Fruit fly (Drosophila melanogaster) whole organism, embryonic: Measurements from ENCODE around the gene CG15912.

Experiments used
- Antp ChIP-seq: fragments of 200-800 bp; sonication (Bioruptor generic); optimal IDR thresholded peaks from 3 replicates; lab custom pipeline; 2016; ENCODE audit warnings: missing biosample characterization, missing genetic modification characterization
- Blimp-1 ChIP-seq: fragments of 200-800 bp; sonication (Bioruptor generic); optimal IDR thresholded peaks from 3 replicates; lab custom pipeline; 2018; ENCODE audit warnings: missing biosample characterization, missing genetic modification characterization, mild to moderate bottlenecking, moderate library complexity, missing genetic modification reagents
- BtbVII ChIP-seq: fragments of 200-800 bp; sonication (Bioruptor generic); optimal IDR thresholded peaks from 3 replicates; lab custom pipeline; 2017; ENCODE audit warnings: missing biosample characterization, mild to moderate bottlenecking, missing genetic modification characterization
- C15 ChIP-seq: fragments of 200-800 bp; sonication (Bioruptor generic); IDR thresholded peaks from 3 replicates; pipeline ENCODE4 v1.3.6; 2022; ENCODE audit warnings: missing biosample characterization, missing genetic modification characterization
- CG10979 ChIP-seq: fragments of 200-800 bp; sonication (Bioruptor generic); optimal IDR thresholded peaks from 2 replicates; lab custom pipeline; 2018; ENCODE audit warnings: missing biosample characterization, mild to moderate bottlenecking, missing genetic modification characterization, moderate library complexity
- CG15269 ChIP-seq: fragments of 200-800 bp; sonication (Bioruptor generic); optimal IDR thresholded peaks from 2 replicates; lab custom pipeline; 2018; ENCODE audit warnings: missing biosample characterization, mild to moderate bottlenecking, missing genetic modification characterization, moderate library complexity
- CG15514 ChIP-seq: fragments of 200-800 bp; sonication (Bioruptor generic); optimal IDR thresholded peaks from 3 replicates; lab custom pipeline; 2017; ENCODE audit warnings: missing biosample characterization, missing genetic modification characterization, mild to moderate bottlenecking, moderate library complexity, missing genetic modification reagents
- CG15601 ChIP-seq: fragments of 200-800 bp; sonication (Bioruptor generic); optimal IDR thresholded peaks from 3 replicates; lab custom pipeline; 2019; ENCODE audit warnings: missing biosample characterization, mild to moderate bottlenecking, missing genetic modification characterization, moderate library complexity
- CG17328 ChIP-seq: fragments of 200-800 bp; sonication (Bioruptor generic); IDR thresholded peaks from 2 replicates; pipeline ENCODE4 v1.3.6; 2022; ENCODE audit warnings: missing biosample characterization, missing genetic modification characterization
- CG17361 ChIP-seq: fragments of 200-800 bp; sonication (Bioruptor generic); IDR thresholded peaks from 3 replicates; pipeline ENCODE4 v1.3.6; 2022; ENCODE audit warnings: missing biosample characterization, missing genetic modification characterization
- CG1832 ChIP-seq: fragments of 200-800 bp; sonication (Bioruptor generic); optimal IDR thresholded peaks from 2 replicates; lab custom pipeline; 2017; ENCODE audit warnings: missing biosample characterization, mild to moderate bottlenecking, missing genetic modification characterization, inconsistent platforms
- CG2129 ChIP-seq: fragments of 200-800 bp; sonication (Bioruptor generic); IDR thresholded peaks from 2 replicates; pipeline ENCODE4 v1.3.6; 2022; ENCODE audit warnings: missing biosample characterization, missing genetic modification characterization; ENCODE audit not compliant: partially characterized antibody
- CG4282 ChIP-seq: fragments of 200-800 bp; sonication (Bioruptor generic); optimal IDR thresholded peaks from 2 replicates; lab custom pipeline; 2016; ENCODE audit warnings: missing biosample characterization, missing genetic modification characterization
- CG4404 ChIP-seq: fragments of 200-800 bp; sonication (Bioruptor generic); IDR thresholded peaks from 2 replicates; pipeline ENCODE4 v1.3.6; 2022; ENCODE audit warnings: missing biosample characterization, missing genetic modification characterization
- CG7839 ChIP-seq: fragments of 200-800 bp; sonication (Bioruptor generic); optimal IDR thresholded peaks from 3 replicates; lab custom pipeline; 2018; ENCODE audit warnings: missing biosample characterization, mild to moderate bottlenecking, missing genetic modification characterization, moderate library complexity
- CG8089 ChIP-seq: fragments of 200-800 bp; sonication (Bioruptor generic); optimal IDR thresholded peaks from 3 replicates; lab custom pipeline; 2016; ENCODE audit warnings: missing biosample characterization, missing genetic modification characterization
- CG8478 ChIP-seq: fragments of >200 bp; optimal IDR thresholded peaks from 2 replicates; lab custom pipeline; 2018
- CG9727 ChIP-seq: fragments of 200-800 bp; sonication (Bioruptor generic); optimal IDR thresholded peaks from 3 replicates; lab custom pipeline; 2017; ENCODE audit warnings: missing biosample characterization, mild to moderate bottlenecking, missing genetic modification characterization
- CTCF ChIP-seq: fragments of 200-800 bp; sonication (Bioruptor generic); optimal IDR thresholded peaks from 2 replicates; lab custom pipeline; 2017; ENCODE audit warnings: missing biosample characterization, mild to moderate bottlenecking, missing genetic modification characterization, moderate library complexity
- D19B ChIP-seq: fragments of 200-800 bp; sonication (Bioruptor generic); optimal IDR thresholded peaks from 2 replicates; lab custom pipeline; 2017; ENCODE audit warnings: missing biosample characterization, mild to moderate bottlenecking, missing genetic modification characterization
- Gsc ChIP-seq: fragments of 200-800 bp; sonication (Bioruptor generic); IDR thresholded peaks from 2 replicates; pipeline ENCODE4 v1.3.6; 2022; ENCODE audit warnings: missing biosample characterization, missing genetic modification characterization
- Kr ChIP-seq: fragments of 200-800 bp; sonication (Bioruptor generic); optimal IDR thresholded peaks from 2 replicates; lab custom pipeline; 2017; ENCODE audit warnings: missing biosample characterization, mild to moderate bottlenecking, missing genetic modification characterization
- Med ChIP-seq: fragments of 200-800 bp; sonication (Bioruptor generic); peaks from one replicate; lab custom pipeline; 2016; ENCODE audit warnings: missing biosample characterization, missing genetic modification characterization, mild to moderate bottlenecking, inconsistent platforms, moderate library complexity
- Trl ChIP-seq, 3 experiments: fragments of >200 bp in 2 of 3; fragments of 200-800 bp in 1 of 3; sonication (Bioruptor generic) in 1 of 3; optimal IDR thresholded peaks; 2 replicates in 1 of 3; 3 replicates in 2 of 3; lab custom pipeline; 2016 to 2017; ENCODE audit warnings: missing biosample characterization in 1 of 3, missing genetic modification characterization in 1 of 3
- croc ChIP-seq: fragments of 200-800 bp; sonication (Bioruptor generic); conservative IDR thresholded peaks from 3 replicates; pipeline ENCODE4 v1.3.6; 2022; ENCODE audit warnings: missing biosample characterization, missing genetic modification characterization
- dmrt11E ChIP-seq: fragments of 200-800 bp; sonication (Bioruptor generic); optimal IDR thresholded peaks from 3 replicates; lab custom pipeline; 2018; ENCODE audit warnings: missing biosample characterization, mild to moderate bottlenecking, missing genetic modification characterization, moderate library complexity
- dmrt99B ChIP-seq: fragments of 200-800 bp; sonication (Bioruptor generic); optimal IDR thresholded peaks from 2 replicates; lab custom pipeline; 2018; ENCODE audit warnings: missing biosample characterization, mild to moderate bottlenecking, missing genetic modification characterization, moderate library complexity
- eyg ChIP-seq: fragments of 200-800 bp; sonication (Bioruptor generic); optimal IDR thresholded peaks from 3 replicates; lab custom pipeline; 2016; ENCODE audit warnings: missing biosample characterization, missing genetic modification characterization
- grn ChIP-seq: fragments of 200-800 bp; sonication (Bioruptor generic); optimal IDR thresholded peaks from 3 replicates; lab custom pipeline; 2017; ENCODE audit warnings: missing biosample characterization, missing genetic modification characterization
- mam ChIP-seq: fragments of 200-800 bp; sonication (Bioruptor generic); optimal IDR thresholded peaks from 3 replicates; lab custom pipeline; 2016; ENCODE audit warnings: missing biosample characterization, missing genetic modification characterization
- nau ChIP-seq: fragments of 200-800 bp; sonication (Bioruptor generic); optimal IDR thresholded peaks from 3 replicates; lab custom pipeline; 2017; ENCODE audit warnings: missing biosample characterization, mild to moderate bottlenecking, missing genetic modification characterization, missing genetic modification reagents
- oc ChIP-seq: fragments of 200-800 bp; sonication (Bioruptor generic); optimal IDR thresholded peaks from 2 replicates; lab custom pipeline; 2018; ENCODE audit warnings: missing biosample characterization, mild to moderate bottlenecking, missing genetic modification characterization, moderate library complexity
- onecut ChIP-seq: fragments of 200-800 bp; sonication (Bioruptor generic); IDR thresholded peaks from 2 replicates; pipeline ENCODE4 v1.3.6; 2022; ENCODE audit warnings: missing biosample characterization, missing genetic modification characterization
- otp ChIP-seq: fragments of 200-800 bp; sonication (Bioruptor generic); IDR thresholded peaks from 3 replicates; pipeline ENCODE4, ENCODE4 v1.3.6; 2022; ENCODE audit warnings: missing biosample characterization, missing genetic modification characterization
- pan ChIP-seq, 4 experiments: fragments of >200 bp in 3 of 4; fragments of 200-800 bp in 1 of 4; sonication (Bioruptor generic) in 1 of 4; optimal IDR thresholded peaks in 3 of 4; IDR thresholded peaks in 1 of 4; 2 replicates each; pipeline versions ENCODE4 v1.3.6 to Lab custom; 2017 to 2022; ENCODE audit warnings: missing biosample characterization in 2 of 4, missing genetic modification characterization in 2 of 4, mixed read lengths in 1 of 4
- phol ChIP-seq: fragments of 200-800 bp; sonication (Bioruptor generic); optimal IDR thresholded peaks from 3 replicates; lab custom pipeline; 2018; ENCODE audit warnings: missing biosample characterization, mild to moderate bottlenecking, missing genetic modification characterization, moderate library complexity
- pita ChIP-seq: fragments of 200-800 bp; sonication (Bioruptor generic); optimal IDR thresholded peaks from 2 replicates; lab custom pipeline; 2017; ENCODE audit warnings: missing biosample characterization, mild to moderate bottlenecking, missing genetic modification characterization
- prd ChIP-seq, 3 experiments: fragments of >200 bp in 2 of 3; fragments of 200-800 bp in 1 of 3; sonication (Bioruptor generic) in 1 of 3; optimal IDR thresholded peaks in 2 of 3; IDR thresholded peaks in 1 of 3; 2 replicates in 2 of 3; 3 replicates in 1 of 3; pipeline versions ENCODE4 v1.3.6 to Lab custom; 2017 to 2022; ENCODE audit warnings: missing biosample characterization in 1 of 3, missing genetic modification characterization in 1 of 3
- pzg ChIP-seq: fragments of 200-800 bp; sonication (Bioruptor generic); optimal IDR thresholded peaks from 3 replicates; lab custom pipeline; 2018; ENCODE audit warnings: missing biosample characterization, mild to moderate bottlenecking, missing genetic modification characterization, moderate library complexity
- repo ChIP-seq: fragments of 200-800 bp; sonication (Bioruptor generic); optimal IDR thresholded peaks from 2 replicates; lab custom pipeline; 2016; ENCODE audit warnings: missing biosample characterization, missing genetic modification characterization
- run ChIP-seq: fragments of 200-800 bp; sonication (Bioruptor generic); optimal IDR thresholded peaks from 3 replicates; lab custom pipeline; 2018; ENCODE audit warnings: missing biosample characterization, mild to moderate bottlenecking, missing genetic modification characterization
- sens ChIP-seq: fragments of 200-800 bp; sonication (Bioruptor generic); peaks from one replicate; lab custom pipeline; 2016; ENCODE audit warnings: missing biosample characterization, missing genetic modification characterization
- ssp ChIP-seq: fragments of 200-800 bp; sonication (Bioruptor generic); IDR thresholded peaks from 2 replicates; pipeline ENCODE4 v1.3.6; 2022; ENCODE audit warnings: missing biosample characterization, missing genetic modification characterization
- vnd ChIP-seq: fragments of 200-800 bp; sonication (Bioruptor generic); IDR thresholded peaks from 3 replicates; pipeline ENCODE4 v1.3.6; 2022; ENCODE audit warnings: missing biosample characterization, missing genetic modification characterization; ENCODE audit not compliant: partially characterized antibody
- wek ChIP-seq: fragments of 200-800 bp; sonication (Bioruptor generic); optimal IDR thresholded peaks from 3 replicates; lab custom pipeline; 2018; ENCODE audit warnings: missing biosample characterization, mild to moderate bottlenecking, missing genetic modification characterization, moderate library complexity
- zen2 ChIP-seq: fragments of 200-800 bp; sonication (Bioruptor generic); IDR thresholded peaks from 3 replicates; pipeline ENCODE4 v1.3.6; 2022; ENCODE audit warnings: missing biosample characterization, missing genetic modification characterization; ENCODE audit not compliant: partially characterized antibody

The CG15912 gene

dm6 chrX:4555833-4556232 is 7.0 kb downstream of the CG15912 start (continued):
- TF ChIP-seq wek (GFP tag; lab: Kevin White, UChicago), result no peak
- TF ChIP-seq Blimp-1 (GFP tag; lab: Kevin White, UChicago), result no peak
- TF ChIP-seq C15 (GFP tag; lab: Robert Waterston, UW), result no peak
- peak; percentile 88 for TF ChIP-seq grn (GFP tag; lab: Kevin White, UChicago)
- TF ChIP-seq CG8478 (lab: Kevin White, UChicago), result no peak

- TF ChIP-seq onecut (GFP tag; lab: Robert Waterston, UW) (no peak), BtbVII (GFP tag; lab: Kevin White, UChicago) (no peak), prd (optimal IDR thresholded peaks at IDR 0.05; lab: Kevin White, UChicago) (no peak), prd (GFP tag; IDR thresholded peaks at IDR 0.05; lab: Robert Waterston, UW) (no peak), CG15514 (GFP tag; lab: Kevin White, UChicago) (no peak), pan (optimal IDR thresholded peaks at IDR 0.05; lab: Kevin White, UChicago) (no peak), pan (GFP tag; optimal IDR thresholded peaks at IDR 0.05 in 1 of 2, IDR thresholded peaks at IDR 0.05 in 1 of 2) (no peak), CG15601 (tag; lab: Kevin White, UChicago) (no peak), Trl (optimal IDR thresholded peaks at IDR 0.05; lab: Kevin White, UChicago) (no peak), Trl (GFP tag; optimal IDR thresholded peaks at IDR 0.05; lab: Kevin White, UChicago) (no peak), CG7839 (tag; lab: Kevin White, UChicago) (no peak), dmrt11E (tag; lab: Kevin White, UChicago) (no peak), Kr (GFP tag; lab: Kevin White, UChicago) (no peak), CG15269 (no peak), CG1832 (no peak), Gsc (no peak), D19B (GFP tag; lab: Kevin White, UChicago) (no peak), oc (tag; lab: Kevin White, UChicago) (no peak)
Measured at dm6 chrX:4557772-4558171, 8.9 kb downstream of the CG15912 start, which contains the start of gene CG3546. Gene CG3546 (plus strand): TSS chrX:4558072.

- TF ChIP-seq zen2 (GFP tag; lab: Robert Waterston, UW) (no peak), eyg (GFP tag; lab: Kevin White, UChicago) (no peak), nau (no peak), CTCF (GFP tag; lab: Kevin White, UChicago) (peak; percentile 82), Med (GFP tag; lab: Kevin White, UChicago) (peak; percentile 38), pzg (GFP tag; lab: Kevin White, UChicago) (no peak), sens (GFP tag; lab: Kevin White, UChicago) (peak; percentile 67), CG17361 (0 out of 3 replicates have a peak, but pooled peaks have one; percentile 21), Antp (GFP tag; lab: Kevin White, UChicago) (no peak), CG4404 (no peak), CG17328 (GFP tag; lab: Robert Waterston, UW) (0 out of 2 replicates have a peak, but pooled peaks have one; percentile 25), CG8089 (GFP tag; lab: Kevin White, UChicago) (no peak), pita (no peak), Blimp-1 (GFP tag; lab: Kevin White, UChicago) (no peak), vnd (GFP tag; lab: Robert Waterston, UW) (no peak), repo (GFP tag; lab: Kevin White, UChicago) (no peak), mam (no peak), CG10979 (peak; percentile 13), CG7839 (tag; lab: Kevin White, UChicago) (no peak), CG2129 (GFP tag; lab: Robert Waterston, UW) (no peak), run (tag; lab: Kevin White, UChicago) (no peak), phol (tag; lab: Kevin White, UChicago) (peak; percentile 0), dmrt99B (tag; lab: Kevin White, UChicago) (no peak), CG4282 (GFP tag; lab: Kevin White, UChicago) (no peak), ssp (GFP tag; lab: Robert Waterston, UW) (no peak), otp (0 out of 3 replicates have a peak, but pooled peaks have one; percentile 19), CG9727 (GFP tag; lab: Kevin White, UChicago) (no peak), croc (GFP tag; lab: Robert Waterston, UW) (no peak)
Measured at dm6 chrX:4560182-4560845, 11.4 kb downstream of the CG15912 start.
